Worm (Caenorhabditis elegans): Measurements from ENCODE around the gene B0546.5.
"Not testable (repeated sequence)": the region's sequence is repeated elsewhere in the genome, so short reads cannot be mapped to it uniquely, and the experiment has no call there.

DNA sequence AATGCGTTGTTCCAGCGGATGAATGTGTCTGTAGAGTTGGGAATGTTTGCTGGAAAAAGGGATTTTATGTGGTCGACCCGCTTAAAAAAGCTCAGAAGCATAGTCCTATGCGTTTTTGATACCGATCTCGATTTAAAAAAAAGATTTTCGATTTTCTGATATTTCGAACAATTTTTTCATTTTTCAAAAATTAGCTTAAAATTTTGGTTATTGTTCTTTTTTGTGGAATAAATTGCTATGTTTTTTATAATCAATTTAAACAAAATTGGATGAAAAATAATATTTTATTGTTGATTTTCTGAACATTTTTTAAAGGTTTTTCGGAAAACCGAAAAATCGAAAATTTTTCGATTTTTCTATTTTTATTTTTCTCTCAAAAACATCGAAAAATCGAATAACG, 43.5 kb upstream of the B0546.5 start, which contains the start of gene C04C3.7:
- TF ChIP-seq sptf-1 (tag; optimal IDR thresholded peaks at IDR 0.05); pha-4 (tag; optimal IDR thresholded peaks at IDR 0.05); nhr-28 (tag; optimal IDR thresholded peaks at IDR 0.05); lin-13 (tag; optimal IDR thresholded peaks at IDR 0.05); nhr-76 (tag; optimal IDR thresholded peaks at IDR 0.05); unc-62 (GFP tag; optimal IDR thresholded peaks at IDR 0.05); lsy-2 (tag; optimal IDR thresholded peaks at IDR 0.05); zip-8 (tag; optimal IDR thresholded peaks at IDR 0.05); ztf-11 (tag; optimal IDR thresholded peaks at IDR 0.05); nhr-237 (tag; optimal IDR thresholded peaks at IDR 0.05): not testable (repeated sequence)

All from whole organism, mixed stage, embryonic.